Fruit fly (Drosophila melanogaster) whole organism, pupa: ENCODE measurements around the gene CG7492.

Source experiments
- CG10348 ChIP-seq: fragments of 200-800 bp; sonication (Bioruptor generic); IDR thresholded peaks from 2 replicates; pipeline ENCODE4 v1.3.6; 2022; ENCODE audit warnings: missing biosample characterization, missing genetic modification characterization
- CG12605 ChIP-seq: fragments of 200-800 bp; sonication (Bioruptor generic); IDR thresholded peaks from 2 replicates; pipeline ENCODE4 v1.3.6; 2022; ENCODE audit warnings: missing biosample characterization, missing genetic modification characterization
- CG13204 ChIP-seq: fragments of 200-800 bp; sonication (Bioruptor generic); optimal IDR thresholded peaks from 2 replicates; lab custom pipeline; 2018; ENCODE audit warnings: missing biosample characterization, mild to moderate bottlenecking, missing genetic modification characterization, moderate library complexity
- CG14655 ChIP-seq: fragments of 200-800 bp; sonication (Bioruptor generic); optimal IDR thresholded peaks from 3 replicates; lab custom pipeline; 2017; ENCODE audit warnings: mild to moderate bottlenecking, missing biosample characterization, missing genetic modification reagents, missing genetic modification characterization
- CG15710 ChIP-seq: fragments of 200-800 bp; sonication (Bioruptor generic); optimal IDR thresholded peaks from 2 replicates; lab custom pipeline; 2018; ENCODE audit warnings: missing biosample characterization, mild to moderate bottlenecking, missing genetic modification characterization, moderate library complexity
- CG34367 ChIP-seq: fragments of 200-800 bp; sonication (Bioruptor generic); optimal IDR thresholded peaks from 2 replicates; lab custom pipeline; 2018; ENCODE audit warnings: missing biosample characterization, mild to moderate bottlenecking, missing genetic modification characterization
- CG8159 ChIP-seq: fragments of 200-800 bp; sonication (Bioruptor generic); optimal IDR thresholded peaks from 3 replicates; lab custom pipeline; 2018; ENCODE audit warnings: missing biosample characterization, mild to moderate bottlenecking, missing genetic modification characterization, moderate library complexity
- D1 ChIP-seq: fragments of 200-800 bp; sonication (Bioruptor generic); optimal IDR thresholded peaks from 2 replicates; lab custom pipeline; 2018; ENCODE audit warnings: missing biosample characterization, mild to moderate bottlenecking, missing genetic modification characterization, moderate library complexity
- EcR ChIP-seq: fragments of 200-800 bp; sonication (Bioruptor generic); optimal IDR thresholded peaks from 3 replicates; lab custom pipeline; 2019; ENCODE audit warnings: missing biosample characterization, missing genetic modification characterization, mild to moderate bottlenecking, moderate library complexity, missing genetic modification reagents
- Ets98B ChIP-seq: fragments of 200-800 bp; sonication (Bioruptor generic); IDR thresholded peaks from 2 replicates; pipeline ENCODE4 v1.3.6; 2022; ENCODE audit warnings: missing biosample characterization, missing genetic modification characterization
- gl ChIP-seq: fragments of 200-800 bp; sonication (Bioruptor generic); optimal IDR thresholded peaks from 2 replicates; lab custom pipeline; 2018; ENCODE audit warnings: missing biosample characterization, mild to moderate bottlenecking, missing genetic modification characterization
- rn ChIP-seq: fragments of 200-800 bp; sonication (Bioruptor generic); IDR thresholded peaks from 2 replicates; pipeline ENCODE4 v1.3.6; 2022; ENCODE audit warnings: missing biosample characterization, missing genetic modification characterization

- TF ChIP-seq CG15710 (tag; lab: Kevin White, UChicago), result no peak
- 0 out of 2 replicates have a peak, but pooled peaks have one; percentile 14 for TF ChIP-seq Ets98B (GFP tag; lab: Robert Waterston, UW)
- peak; percentile 44; the same call in 1 of the 2 replicates for TF ChIP-seq CG12605 (GFP tag; lab: Robert Waterston, UW)
- no peak for TF ChIP-seq CG14655 (GFP tag; lab: Kevin White, UChicago)
- TF ChIP-seq D1 (tag; lab: Kevin White, UChicago), result no peak
- no peak for TF ChIP-seq CG8159
- no peak for TF ChIP-seq gl (tag; lab: Kevin White, UChicago)
- TF ChIP-seq EcR (GFP tag; lab: Kevin White, UChicago), result no peak
- TF ChIP-seq CG13204 (GFP tag; lab: Kevin White, UChicago), result peak; percentile 19
- no peak for TF ChIP-seq CG10348 (GFP tag; lab: Robert Waterston, UW)
- no peak for TF ChIP-seq CG34367 (tag; lab: Kevin White, UChicago)
- TF ChIP-seq rn (GFP tag; lab: Robert Waterston, UW), result no peak
These were observed 49.7 kb downstream of the CG7492 start for dm6 chr3L:7604863-7605262.
